Worm (Caenorhabditis elegans) whole organism, L1 larva: Measurements from ENCODE around the gene Y48A6C.8.

Experiments used
- C04F5.9 ChIP-seq: sonication (generic microtip); optimal IDR thresholded peaks from 2 replicates; lab custom pipeline; 2016; ENCODE audit warnings: missing genetic modification characterization, missing compliant biosample characterization
- C16A3.4 ChIP-seq: fragments of 150-350 bp; optimal IDR thresholded peaks from 2 replicates; lab custom pipeline; 2014; ENCODE audit warnings: missing biosample characterization, missing genetic modification characterization
- C34B4.2 ChIP-seq: sonication (generic microtip); optimal IDR thresholded peaks from 2 replicates; lab custom pipeline; 2017; ENCODE audit warnings: mild to moderate bottlenecking, missing genetic modification characterization, missing compliant biosample characterization
- F16B12.6 ChIP-seq: fragments of 150-350 bp; optimal IDR thresholded peaks from 2 replicates; lab custom pipeline; 2014; ENCODE audit warnings: missing biosample characterization, missing genetic modification characterization
- Y116A8C.19 ChIP-seq: sonication (generic microtip); optimal IDR thresholded peaks from 2 replicates; lab custom pipeline; 2016; ENCODE audit warnings: missing compliant biosample characterization, missing genetic modification characterization, borderline replicate concordance
- alr-1 ChIP-seq: fragments of 200-800 bp; sonication (Bioruptor generic); optimal IDR thresholded peaks from 2 replicates; lab custom pipeline; 2018; ENCODE audit warnings: borderline replicate concordance, mild to moderate bottlenecking, missing genetic modification characterization, missing compliant biosample characterization
- blmp-1 ChIP-seq: fragments of 150-350 bp; optimal IDR thresholded peaks from 2 replicates; lab custom pipeline; 2014; ENCODE audit warnings: missing biosample characterization, missing genetic modification characterization
- ceh-63 ChIP-seq: fragments of 200-800 bp; sonication (Bioruptor generic); optimal IDR thresholded peaks from 2 replicates; lab custom pipeline; 2018; ENCODE audit warnings: mild to moderate bottlenecking, missing genetic modification characterization, missing compliant biosample characterization
- ces-1 ChIP-seq: fragments of 150-350 bp; optimal IDR thresholded peaks from 2 replicates; lab custom pipeline; 2014; ENCODE audit warnings: missing biosample characterization, missing genetic modification reagents, missing genetic modification characterization
- dsc-1 ChIP-seq: sonication (generic microtip); optimal IDR thresholded peaks from 2 replicates; lab custom pipeline; 2016; ENCODE audit warnings: mild to moderate bottlenecking, missing genetic modification characterization, missing compliant biosample characterization
- efl-1 ChIP-seq, 4 experiments: fragments of 150-350 bp; optimal IDR thresholded peaks in 3 of 4; peaks in 1 of 4; 1 replicate in 1 of 4; 2 replicates in 3 of 4; lab custom pipeline; 2014; ENCODE audit warnings: missing biosample characterization in 2 of 4, missing genetic modification characterization in 2 of 4, missing genetic modification reagents in 2 of 4
- efl-3 ChIP-seq: fragments of 200-800 bp; sonication (Bioruptor generic); optimal IDR thresholded peaks from 2 replicates; lab custom pipeline; 2018; ENCODE audit warnings: mild to moderate bottlenecking, missing genetic modification characterization, missing compliant biosample characterization
- egl-27 ChIP-seq, 2 experiments: fragments of 150-350 bp in 1 of 2; sonication (generic microtip); optimal IDR thresholded peaks; 3 replicates each; lab custom pipeline; 2017 to 2018; ENCODE audit warnings: missing biosample characterization in 2 of 2, missing genetic modification characterization in 2 of 2, missing genetic modification reagents in 2 of 2
- elt-2 ChIP-seq: sonication (generic microtip); optimal IDR thresholded peaks from 2 replicates; lab custom pipeline; 2016; ENCODE audit warnings: missing genetic modification characterization, mild to moderate bottlenecking, inconsistent platforms, missing compliant biosample characterization, missing genetic modification reagents
- fkh-10 ChIP-seq: sonication (generic microtip); optimal IDR thresholded peaks from 2 replicates; lab custom pipeline; 2017; ENCODE audit warnings: missing biosample characterization, missing genetic modification reagents, missing genetic modification characterization
- grh-1 ChIP-seq: fragments of 200-800 bp; sonication (Bioruptor generic); IDR thresholded peaks from 2 replicates; pipeline ENCODE4 v1.3.6; 2022; ENCODE audit warnings: missing genetic modification reagents, missing genetic modification characterization, missing compliant biosample characterization
- hlh-17 ChIP-seq: fragments of 200-800 bp; sonication (Bioruptor generic); optimal IDR thresholded peaks from 2 replicates; lab custom pipeline; 2018; ENCODE audit warnings: missing genetic modification characterization, mild to moderate bottlenecking, missing compliant biosample characterization, moderate library complexity, borderline replicate concordance
- irx-1 ChIP-seq: sonication (generic microtip); optimal IDR thresholded peaks from 2 replicates; lab custom pipeline; 2016; ENCODE audit warnings: missing genetic modification characterization, missing compliant biosample characterization
- isw-1 ChIP-seq: fragments of 200-800 bp; sonication (Bioruptor generic); IDR thresholded peaks from 2 replicates; pipeline ENCODE4 v1.3.6; 2022; ENCODE audit warnings: missing genetic modification characterization, missing compliant biosample characterization
- jun-1 ChIP-seq: fragments of 150-350 bp; optimal IDR thresholded peaks from 2 replicates; lab custom pipeline; 2014; ENCODE audit warnings: missing biosample characterization, missing genetic modification reagents, missing genetic modification characterization
- lin-14 ChIP-seq: fragments of 200-800 bp; sonication (Bioruptor generic); optimal IDR thresholded peaks from 2 replicates; lab custom pipeline; 2018; ENCODE audit warnings: mild to moderate bottlenecking, missing genetic modification characterization, moderate library complexity, missing compliant biosample characterization
- lin-15B ChIP-seq: fragments of 150-350 bp; sonication (generic microtip); optimal IDR thresholded peaks from 3 replicates; lab custom pipeline; 2014; ENCODE audit warnings: missing biosample characterization, missing genetic modification characterization
- lin-35 ChIP-seq, 2 experiments: fragments of 150-350 bp; optimal IDR thresholded peaks; 2 replicates each; lab custom pipeline; 2014; ENCODE audit warnings: missing biosample characterization in 2 of 2, missing genetic modification characterization in 2 of 2, missing genetic modification reagents in 2 of 2
- lir-3 ChIP-seq: sonication (generic microtip); optimal IDR thresholded peaks from 2 replicates; lab custom pipeline; 2016; ENCODE audit warnings: mild to moderate bottlenecking, missing genetic modification characterization, moderate library complexity, missing compliant biosample characterization; ENCODE audit not compliant: poor library complexity
- lsy-2 ChIP-seq, 2 experiments: fragments of 150-350 bp; optimal IDR thresholded peaks; 2 replicates each; lab custom pipeline; 2014; ENCODE audit warnings: missing biosample characterization in 2 of 2, missing genetic modification characterization in 2 of 2
- nhr-19 ChIP-seq: fragments of 200-800 bp; sonication (Bioruptor generic); conservative IDR thresholded peaks from 2 replicates; pipeline ENCODE4 v1.3.6; 2022; ENCODE audit warnings: missing genetic modification characterization, missing compliant biosample characterization
- nhr-20 ChIP-seq: sonication (generic microtip); optimal IDR thresholded peaks from 2 replicates; lab custom pipeline; 2016; ENCODE audit warnings: mild to moderate bottlenecking, missing genetic modification characterization, missing compliant biosample characterization
- nhr-47 ChIP-seq: sonication (generic microtip); optimal IDR thresholded peaks from 2 replicates; lab custom pipeline; 2016; ENCODE audit warnings: mild to moderate bottlenecking, missing genetic modification characterization, moderate library complexity, missing compliant biosample characterization
- nhr-71 ChIP-seq: sonication (generic microtip); optimal IDR thresholded peaks from 2 replicates; lab custom pipeline; 2016; ENCODE audit warnings: mild to moderate bottlenecking, missing genetic modification characterization, moderate library complexity, missing compliant biosample characterization
- nhr-76 ChIP-seq: sonication (generic microtip); optimal IDR thresholded peaks from 2 replicates; lab custom pipeline; 2017; ENCODE audit warnings: missing biosample characterization, missing genetic modification characterization
- nhr-84 ChIP-seq: sonication (generic microtip); optimal IDR thresholded peaks from 2 replicates; lab custom pipeline; 2017; ENCODE audit warnings: missing biosample characterization, missing genetic modification characterization
- nhr-85 ChIP-seq: sonication (generic microtip); peaks from one replicate; lab custom pipeline; 2016; ENCODE audit warnings: missing genetic modification characterization, inconsistent platforms, missing compliant biosample characterization
- nhr-90 ChIP-seq: sonication (generic microtip); optimal IDR thresholded peaks from 2 replicates; lab custom pipeline; 2016; ENCODE audit warnings: mild to moderate bottlenecking, missing genetic modification characterization, missing compliant biosample characterization; ENCODE audit not compliant: poor library complexity
- rnt-1 ChIP-seq: sonication (generic microtip); optimal IDR thresholded peaks from 2 replicates; lab custom pipeline; 2016; ENCODE audit warnings: mild to moderate bottlenecking, missing genetic modification characterization, moderate library complexity, missing compliant biosample characterization
- snu-23 ChIP-seq: sonication (generic microtip); optimal IDR thresholded peaks from 2 replicates; lab custom pipeline; 2016; ENCODE audit warnings: missing genetic modification characterization, missing compliant biosample characterization
- sox-4 ChIP-seq: sonication (generic microtip); optimal IDR thresholded peaks from 2 replicates; lab custom pipeline; 2016; ENCODE audit warnings: missing genetic modification characterization, missing compliant biosample characterization
- tbx-2 ChIP-seq: sonication (generic microtip); optimal IDR thresholded peaks from 2 replicates; lab custom pipeline; 2016; ENCODE audit warnings: missing genetic modification characterization, missing compliant biosample characterization
- tlp-1 ChIP-seq: fragments of 150-350 bp; optimal IDR thresholded peaks from 2 replicates; lab custom pipeline; 2014; ENCODE audit warnings: missing biosample characterization, missing genetic modification characterization
- unc-130 ChIP-seq: fragments of 150-350 bp; optimal IDR thresholded peaks from 2 replicates; lab custom pipeline; 2017; ENCODE audit warnings: missing biosample characterization, missing genetic modification characterization, inconsistent platforms
- unc-86 ChIP-seq: sonication (generic microtip); optimal IDR thresholded peaks from 2 replicates; lab custom pipeline; 2016; ENCODE audit warnings: missing genetic modification characterization, missing compliant biosample characterization
- unc-98 ChIP-seq: fragments of 200-800 bp; sonication (Bioruptor generic); IDR thresholded peaks from 2 replicates; pipeline ENCODE4 v1.3.6; 2022; ENCODE audit warnings: missing genetic modification characterization, missing compliant biosample characterization
- ztf-4 ChIP-seq: fragments of 150-350 bp; optimal IDR thresholded peaks from 2 replicates; lab custom pipeline; 2014; ENCODE audit warnings: missing biosample characterization, missing genetic modification characterization

Gene Y48A6C.8

DNA sequence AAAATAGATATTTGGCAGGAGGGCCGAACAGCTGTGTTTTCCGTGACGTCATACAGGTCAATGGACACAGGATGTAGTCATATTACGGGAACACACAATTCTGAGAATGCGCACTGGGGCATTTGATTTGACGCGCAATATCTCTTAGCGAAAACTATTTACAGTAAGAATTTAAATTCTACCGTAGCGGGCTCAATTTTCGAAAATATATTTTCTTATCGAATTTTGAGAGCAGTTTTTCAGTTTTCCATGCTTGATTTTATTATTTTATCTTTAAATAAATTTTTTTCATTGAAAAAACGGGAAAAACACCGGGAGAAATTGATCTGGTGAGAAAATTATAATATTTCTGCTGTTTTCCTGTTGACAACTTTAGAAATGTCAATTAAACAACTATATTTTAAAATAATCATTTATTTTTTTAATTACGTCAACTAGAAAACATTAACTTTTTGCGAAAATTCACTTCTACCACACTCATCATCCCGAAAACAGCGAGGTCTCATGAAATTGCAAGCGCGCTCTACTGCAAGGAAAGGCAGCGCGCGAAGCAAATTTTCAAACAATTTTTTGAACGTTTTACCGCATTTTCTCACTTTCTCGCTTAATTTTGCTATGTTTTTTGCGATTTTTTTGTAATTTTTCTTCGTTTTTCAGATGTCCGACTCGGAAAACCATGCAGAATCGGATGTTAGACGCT, 14.5 kb upstream of the Y48A6C.8 start, which contains the start of the genes Y47D3A.1 and pola-1 (continued):
- TF ChIP-seq C34B4.2 (tag; lab: Kevin White, UChicago), result no peak
- TF ChIP-seq unc-98, result no peak; the same call in 1 of the 2 replicates
- TF ChIP-seq nhr-71, result peak; percentile 87
- peak; percentile 31 for TF ChIP-seq sox-4 (tag; lab: Kevin White, UChicago)
- TF ChIP-seq unc-86 (tag; lab: Kevin White, UChicago), result peak; percentile 65
- peak; percentile 52 for TF ChIP-seq jun-1
- peak; percentile 92 to 97 for TF ChIP-seq lin-35 (GFP tag; optimal IDR thresholded peaks at IDR 0.05; lab: Kevin White, UChicago)
- TF ChIP-seq blmp-1 (tag; lab: Kevin White, UChicago), result peak; percentile 70
- TF ChIP-seq egl-27 (tag; optimal IDR thresholded peaks at IDR 0.05; lab: Kevin White, UChicago), result no peak
- TF ChIP-seq ceh-63 (GFP tag; lab: Kevin White, UChicago), result no peak
- TF ChIP-seq efl-3 (GFP tag; lab: Kevin White, UChicago), result no peak
- no peak for TF ChIP-seq ces-1 (GFP tag; lab: Kevin White, UChicago)
- peak; percentile 88 for TF ChIP-seq nhr-90 (tag; lab: Kevin White, UChicago)
- peak; percentile 55 for TF ChIP-seq fkh-10 (GFP tag; lab: Kevin White, UChicago)
- peak; percentile 93 for TF ChIP-seq rnt-1 (tag; lab: Kevin White, UChicago)
- peak; percentile 95 to 96 for TF ChIP-seq efl-1 (optimal IDR thresholded peaks at IDR 0.05; lab: Kevin White, UChicago)
- TF ChIP-seq efl-1 (GFP tag; optimal IDR thresholded peaks at IDR 0.05 in 1 of 2; lab: Kevin White, UChicago), result peak; percentile 92 to 99
- TF ChIP-seq nhr-84, result no peak
- TF ChIP-seq nhr-20 (tag; lab: Kevin White, UChicago), result peak; percentile 79
- peak; percentile 82 for TF ChIP-seq isw-1 (GFP tag; lab: Robert Waterston, UW)
- TF ChIP-seq lin-14 (GFP tag; lab: Kevin White, UChicago), result no peak
- TF ChIP-seq dsc-1 (tag; lab: Kevin White, UChicago), result peak; percentile 34
- TF ChIP-seq irx-1 (tag; lab: Kevin White, UChicago), result peak; percentile 50
- TF ChIP-seq grh-1 (GFP tag; lab: Robert Waterston, UW), result 0 out of 2 replicates have a peak, but pooled peaks have one; percentile 12
- peak; percentile 90 for TF ChIP-seq C16A3.4 (tag; lab: Kevin White, UChicago)
- no peak for TF ChIP-seq lir-3
- TF ChIP-seq hlh-17 (GFP tag; lab: Kevin White, UChicago), result no peak
- peak; percentile 83 for TF ChIP-seq snu-23
- peak; percentile 79 for TF ChIP-seq unc-130
- TF ChIP-seq ztf-4 (tag; lab: Kevin White, UChicago), result no peak
- peak; percentile 86 for TF ChIP-seq nhr-47
- TF ChIP-seq tbx-2 (tag; lab: Kevin White, UChicago), result peak; percentile 82
- TF ChIP-seq tlp-1 (tag; lab: Kevin White, UChicago), result no peak
- TF ChIP-seq alr-1 (tag; lab: Kevin White, UChicago), result peak; percentile 74
- no peak for TF ChIP-seq Y116A8C.19
- TF ChIP-seq nhr-19, result peak; percentile 74
- peak; percentile 91 for TF ChIP-seq lin-15B
- peak; percentile 81 for TF ChIP-seq nhr-85
- TF ChIP-seq nhr-76 (tag; lab: Kevin White, UChicago), result no peak
- TF ChIP-seq lsy-2 (tag; optimal IDR thresholded peaks at IDR 0.05; lab: Kevin White, UChicago), result peak; percentile 77 to 91
- peak; percentile 67 for TF ChIP-seq F16B12.6 (tag; lab: Kevin White, UChicago)
- TF ChIP-seq elt-2 (tag; lab: Kevin White, UChicago), result peak; percentile 44
- TF ChIP-seq C04F5.9 (tag; lab: Kevin White, UChicago), result peak; percentile 49
